Fruit fly (Drosophila melanogaster) whole organism, embryonic: ENCODE measurements around the gene dmrt93B.

Source experiments
- Adf1 ChIP-seq: fragments of 200-800 bp; sonication (Bioruptor generic); IDR thresholded peaks from 2 replicates; pipeline ENCODE4 v1.3.6; 2022; ENCODE audit warnings: missing biosample characterization, missing genetic modification characterization
- CG12104 ChIP-seq: fragments of 200-800 bp; sonication (Bioruptor generic); optimal IDR thresholded peaks from 3 replicates; lab custom pipeline; 2016; ENCODE audit warnings: missing biosample characterization, missing genetic modification characterization
- CG12744 ChIP-seq: fragments of 200-800 bp; sonication (Bioruptor generic); optimal IDR thresholded peaks from 2 replicates; lab custom pipeline; 2016; ENCODE audit warnings: missing biosample characterization, missing genetic modification characterization
- CG14014 ChIP-seq: fragments of 200-800 bp; sonication (Bioruptor generic); IDR thresholded peaks from 2 replicates; pipeline ENCODE4 v1.3.6; 2022; ENCODE audit warnings: missing biosample characterization, missing genetic modification characterization
- CG15011 ChIP-seq: fragments of 200-800 bp; sonication (Bioruptor generic); optimal IDR thresholded peaks from 3 replicates; lab custom pipeline; 2018; ENCODE audit warnings: missing biosample characterization, mild to moderate bottlenecking, missing genetic modification characterization
- CG1529 ChIP-seq: fragments of 200-800 bp; sonication (Bioruptor generic); optimal IDR thresholded peaks from 3 replicates; lab custom pipeline; 2018; ENCODE audit warnings: missing biosample characterization, missing genetic modification characterization
- CG15696 ChIP-seq: fragments of 200-800 bp; sonication (Bioruptor generic); optimal IDR thresholded peaks from 2 replicates; lab custom pipeline; 2019; ENCODE audit warnings: missing biosample characterization, mild to moderate bottlenecking, missing genetic modification characterization, moderate library complexity
- CG1603 ChIP-seq: fragments of 200-800 bp; sonication (Bioruptor generic); optimal IDR thresholded peaks from 2 replicates; lab custom pipeline; 2019; ENCODE audit warnings: missing biosample characterization, mild to moderate bottlenecking, missing genetic modification characterization, moderate library complexity
- CG17802 ChIP-seq: fragments of 200-800 bp; sonication (Bioruptor generic); optimal IDR thresholded peaks from 2 replicates; lab custom pipeline; 2018; ENCODE audit warnings: missing biosample characterization, mild to moderate bottlenecking, missing genetic modification characterization, moderate library complexity
- CG17829 ChIP-seq: fragments of 200-800 bp; optimal IDR thresholded peaks from 2 replicates; lab custom pipeline; 2019; ENCODE audit warnings: missing biosample characterization, mild to moderate bottlenecking, missing genetic modification characterization, moderate library complexity
- CG31388 ChIP-seq: fragments of 200-800 bp; sonication (Bioruptor generic); optimal IDR thresholded peaks from 2 replicates; lab custom pipeline; 2016; ENCODE audit warnings: missing biosample characterization, missing genetic modification characterization
- CG3847 ChIP-seq: fragments of 200-800 bp; sonication (Bioruptor generic); IDR thresholded peaks from 2 replicates; pipeline ENCODE4 v1.3.6; 2022; ENCODE audit warnings: missing biosample characterization, missing genetic modification characterization
- CG4328 ChIP-seq: fragments of 200-800 bp; sonication (Bioruptor generic); optimal IDR thresholded peaks from 3 replicates; lab custom pipeline; 2017; ENCODE audit warnings: missing biosample characterization, missing genetic modification reagents, missing genetic modification characterization
- CG6854 ChIP-seq: fragments of 200-800 bp; sonication (Bioruptor generic); optimal IDR thresholded peaks from 3 replicates; lab custom pipeline; 2017; ENCODE audit warnings: missing biosample characterization, mild to moderate bottlenecking, missing genetic modification characterization
- CG7556 ChIP-seq: fragments of 200-800 bp; sonication (Bioruptor generic); optimal IDR thresholded peaks from 2 replicates; lab custom pipeline; 2017; ENCODE audit warnings: missing biosample characterization, mild to moderate bottlenecking, missing genetic modification characterization
- CG8359 ChIP-seq: fragments of 200-800 bp; sonication (Bioruptor generic); optimal IDR thresholded peaks from 2 replicates; lab custom pipeline; 2017; ENCODE audit warnings: missing biosample characterization, mild to moderate bottlenecking, missing genetic modification characterization, borderline replicate concordance
- CG8478 ChIP-seq: fragments of >200 bp; optimal IDR thresholded peaks from 2 replicates; lab custom pipeline; 2018
- CHES-1-like ChIP-seq: fragments of 200-800 bp; sonication (Bioruptor generic); optimal IDR thresholded peaks from 2 replicates; lab custom pipeline; 2016; ENCODE audit warnings: missing biosample characterization, missing genetic modification characterization
- CkIIα-i1 ChIP-seq: fragments of 200-800 bp; sonication (Bioruptor generic); IDR thresholded peaks from 2 replicates; pipeline ENCODE4 v1.3.6; 2022; ENCODE audit warnings: missing biosample characterization, missing genetic modification characterization
- Dbx ChIP-seq: fragments of 200-800 bp; sonication (Bioruptor generic); IDR thresholded peaks from 3 replicates; pipeline ENCODE4 v1.3.6; 2022; ENCODE audit warnings: missing biosample characterization, missing genetic modification characterization
- Dip3 ChIP-seq: fragments of 200-800 bp; sonication (Bioruptor generic); optimal IDR thresholded peaks from 3 replicates; lab custom pipeline; 2016; ENCODE audit warnings: missing biosample characterization, missing genetic modification characterization
- Doc3 ChIP-seq: fragments of 200-800 bp; sonication (Bioruptor generic); IDR thresholded peaks from 3 replicates; pipeline ENCODE4 v1.3.6; 2022; ENCODE audit warnings: missing biosample characterization, missing genetic modification characterization; ENCODE audit not compliant: partially characterized antibody
- Lpt ChIP-seq: fragments of >200 bp; optimal IDR thresholded peaks from 2 replicates; lab custom pipeline; 2018; ENCODE audit warnings: missing biosample characterization, missing genetic modification characterization
- Mad ChIP-seq: fragments of 200-800 bp; sonication (Bioruptor generic); optimal IDR thresholded peaks from 2 replicates; lab custom pipeline; 2016; ENCODE audit warnings: missing biosample characterization, missing genetic modification characterization
- Opbp ChIP-seq: fragments of 200-800 bp; sonication (Bioruptor generic); IDR thresholded peaks from 3 replicates; pipeline ENCODE4 v1.3.6; 2022; ENCODE audit warnings: missing biosample characterization, missing genetic modification characterization; ENCODE audit not compliant: partially characterized antibody
- Ravus ChIP-seq: fragments of 200-800 bp; sonication (Bioruptor generic); IDR thresholded peaks from 2 replicates; pipeline ENCODE4 v1.3.6; 2022; ENCODE audit warnings: missing biosample characterization, missing genetic modification characterization
- Sox102F ChIP-seq: fragments of 200-800 bp; sonication (Bioruptor generic); optimal IDR thresholded peaks from 2 replicates; lab custom pipeline; 2018; ENCODE audit warnings: missing biosample characterization, mild to moderate bottlenecking, missing genetic modification characterization, moderate library complexity
- ac ChIP-seq: fragments of 200-800 bp; sonication (Bioruptor generic); optimal IDR thresholded peaks from 3 replicates; lab custom pipeline; 2017; ENCODE audit warnings: missing biosample characterization, mild to moderate bottlenecking, missing genetic modification characterization
- amos ChIP-seq: fragments of 200-800 bp; sonication (Bioruptor generic); IDR thresholded peaks from 2 replicates; pipeline ENCODE4 v1.3.6; 2022; ENCODE audit warnings: missing biosample characterization, missing genetic modification characterization; ENCODE audit not compliant: partially characterized antibody
- aop ChIP-seq: fragments of 200-800 bp; sonication (Bioruptor generic); IDR thresholded peaks from 2 replicates; pipeline ENCODE4 v1.3.6; 2022; ENCODE audit warnings: missing biosample characterization, missing genetic modification characterization
- ap ChIP-seq: fragments of 200-800 bp; sonication (Bioruptor generic); IDR thresholded peaks from 2 replicates; pipeline ENCODE4 v1.3.6; 2022; ENCODE audit warnings: missing biosample characterization, missing genetic modification characterization
- br ChIP-seq: fragments of >200 bp; optimal IDR thresholded peaks from 2 replicates; lab custom pipeline; 2017
- cg ChIP-seq: fragments of 200-800 bp; sonication (Bioruptor generic); optimal IDR thresholded peaks from 3 replicates; lab custom pipeline; 2019; ENCODE audit warnings: missing biosample characterization, mild to moderate bottlenecking, missing genetic modification characterization, moderate library complexity
- danr ChIP-seq: fragments of 200-800 bp; sonication (Bioruptor generic); IDR thresholded peaks from 2 replicates; pipeline ENCODE4 v1.3.6; 2022; ENCODE audit warnings: missing biosample characterization, missing genetic modification characterization
- esg ChIP-seq: fragments of 200-800 bp; sonication (Bioruptor generic); conservative IDR thresholded peaks from 2 replicates; pipeline ENCODE4 v1.3.6; 2022; ENCODE audit warnings: missing biosample characterization, missing genetic modification characterization
- exex ChIP-seq: fragments of 200-800 bp; sonication (Bioruptor generic); optimal IDR thresholded peaks from 4 replicates; lab custom pipeline; 2018; ENCODE audit warnings: missing biosample characterization, mild to moderate bottlenecking, missing genetic modification characterization, moderate library complexity
- gro ChIP-seq: fragments of 200-800 bp; sonication (Bioruptor generic); optimal IDR thresholded peaks from 2 replicates; lab custom pipeline; 2016; ENCODE audit warnings: missing biosample characterization, missing genetic modification characterization
- gsb-n ChIP-seq: fragments of 200-800 bp; sonication (Bioruptor generic); optimal IDR thresholded peaks from 3 replicates; lab custom pipeline; 2018; ENCODE audit warnings: missing biosample characterization, mild to moderate bottlenecking, missing genetic modification characterization
- her ChIP-seq: fragments of 200-800 bp; sonication (Bioruptor generic); optimal IDR thresholded peaks from 2 replicates; lab custom pipeline; 2016; ENCODE audit warnings: missing biosample characterization, missing genetic modification characterization
- hth ChIP-seq: fragments of >200 bp; optimal IDR thresholded peaks from 2 replicates; lab custom pipeline; 2017; ENCODE audit warnings: inconsistent platforms
- knrl ChIP-seq: fragments of 200-800 bp; sonication (Bioruptor generic); IDR thresholded peaks from 3 replicates; pipeline ENCODE4 v1.3.6; 2022; ENCODE audit warnings: missing biosample characterization, missing genetic modification characterization; ENCODE audit not compliant: partially characterized antibody
- lmd ChIP-seq: fragments of 200-800 bp; sonication (Bioruptor generic); IDR thresholded peaks from 2 replicates; pipeline ENCODE4 v1.3.6; 2022; ENCODE audit warnings: missing biosample characterization, missing genetic modification characterization
- mld ChIP-seq: fragments of 200-800 bp; sonication (Bioruptor generic); IDR thresholded peaks from 3 replicates; pipeline ENCODE4 v1.3.6; 2022; ENCODE audit warnings: missing biosample characterization, missing genetic modification characterization; ENCODE audit not compliant: partially characterized antibody
- pum ChIP-seq: fragments of 200-800 bp; sonication (Bioruptor generic); optimal IDR thresholded peaks from 2 replicates; lab custom pipeline; 2016; ENCODE audit warnings: missing biosample characterization, missing genetic modification characterization
- ranshi ChIP-seq: fragments of 200-800 bp; sonication (Bioruptor generic); IDR thresholded peaks from 2 replicates; pipeline ENCODE4 v1.3.6; 2022; ENCODE audit warnings: missing biosample characterization, missing genetic modification characterization
- row ChIP-seq: fragments of 200-800 bp; sonication (Bioruptor generic); IDR thresholded peaks from 3 replicates; pipeline ENCODE4 v1.3.6; 2022; ENCODE audit warnings: missing biosample characterization, missing genetic modification characterization
- run ChIP-seq: fragments of 200-800 bp; sonication (Bioruptor generic); optimal IDR thresholded peaks from 3 replicates; lab custom pipeline; 2018; ENCODE audit warnings: missing biosample characterization, mild to moderate bottlenecking, missing genetic modification characterization
- sim ChIP-seq: fragments of 200-800 bp; sonication (Bioruptor generic); IDR thresholded peaks from 2 replicates; pipeline ENCODE4 v1.3.6; 2022; ENCODE audit warnings: missing biosample characterization, missing genetic modification characterization
- slbo ChIP-seq: fragments of 200-800 bp; sonication (Bioruptor generic); IDR thresholded peaks from 2 replicates; pipeline ENCODE4 v1.3.6; 2022; ENCODE audit warnings: missing biosample characterization, missing genetic modification characterization
- trem ChIP-seq: fragments of 200-800 bp; optimal IDR thresholded peaks from 3 replicates; lab custom pipeline; 2019; ENCODE audit warnings: missing biosample characterization, mild to moderate bottlenecking, missing genetic modification characterization, moderate library complexity
- zf30C ChIP-seq: fragments of 200-800 bp; sonication (Bioruptor generic); optimal IDR thresholded peaks from 3 replicates; lab custom pipeline; 2018; ENCODE audit warnings: missing biosample characterization, mild to moderate bottlenecking, missing genetic modification characterization

Gene dmrt93B

DNA sequence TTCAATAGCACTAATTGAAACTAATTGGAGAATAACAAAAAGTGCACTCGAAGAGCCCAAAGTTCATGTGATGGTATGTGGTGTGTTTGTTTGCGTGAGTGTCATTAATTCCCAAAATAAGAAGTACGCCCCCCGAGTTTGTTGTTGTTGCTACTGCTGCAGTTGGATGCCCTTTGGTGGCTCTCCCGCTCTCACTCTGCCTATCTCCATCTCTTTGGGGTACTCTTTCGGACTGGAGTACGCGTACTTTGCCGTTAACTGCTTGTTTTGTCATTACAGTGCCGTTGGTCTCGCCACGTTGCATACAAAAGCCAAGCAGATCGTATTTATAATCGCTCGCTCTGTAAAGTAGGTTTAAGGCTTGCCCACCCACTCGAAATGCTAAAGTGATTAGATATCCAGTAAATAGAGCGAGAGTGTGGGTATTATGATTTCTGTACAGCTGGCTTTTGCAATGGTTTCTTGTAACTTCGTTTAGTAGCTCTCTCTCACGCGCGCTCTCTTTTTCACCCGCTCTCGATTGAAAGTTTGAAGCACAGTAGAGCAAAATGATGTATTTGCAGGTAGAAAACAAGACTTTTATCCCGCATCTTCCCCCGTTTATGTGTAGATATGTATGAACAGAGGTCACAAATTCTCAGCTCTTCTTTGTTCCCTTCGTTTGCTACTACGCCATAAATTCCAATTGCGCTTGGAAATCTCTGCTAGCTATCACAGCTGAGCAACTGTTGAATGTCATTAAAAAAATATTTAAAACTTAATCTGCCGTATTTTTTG, 38.3 kb downstream of the dmrt93B start (continued):
- TF ChIP-seq aop: no peak
- TF ChIP-seq sim (GFP tag; lab: Robert Waterston, UW): no peak
- TF ChIP-seq ap (GFP tag; lab: Robert Waterston, UW): 0 out of 2 replicates have a peak, but pooled peaks have one; percentile 22
- TF ChIP-seq knrl (GFP tag; lab: Robert Waterston, UW): no peak
- TF ChIP-seq gsb-n (tag; lab: Kevin White, UChicago): no peak
- no peak for TF ChIP-seq Mad (GFP tag; lab: Kevin White, UChicago)
- no peak for TF ChIP-seq amos (GFP tag; lab: Robert Waterston, UW)
- TF ChIP-seq CG1529: peak; percentile 32
- TF ChIP-seq CG6854 (GFP tag; lab: Kevin White, UChicago): no peak
- TF ChIP-seq Lpt: no peak
- no peak for TF ChIP-seq CG12744 (GFP tag; lab: Kevin White, UChicago)
- peak; percentile 49 for TF ChIP-seq Sox102F (GFP tag; lab: Kevin White, UChicago)
- no peak; the same call in 1 of the 2 replicates for TF ChIP-seq CG3847 (GFP tag; lab: Robert Waterston, UW)
- TF ChIP-seq CG4328 (GFP tag; lab: Kevin White, UChicago): peak; percentile 2
- TF ChIP-seq Doc3 (GFP tag; lab: Robert Waterston, UW): no peak; the same call in 2 of the 3 replicates
- TF ChIP-seq slbo: 0 out of 2 replicates have a peak, but pooled peaks have one; percentile 18
- TF ChIP-seq CG1603 (tag; lab: Kevin White, UChicago): no peak
- peak; percentile 39 for TF ChIP-seq run (tag; lab: Kevin White, UChicago)
- TF ChIP-seq CkIIα-i1 (GFP tag; lab: Robert Waterston, UW): no peak
- TF ChIP-seq CG17829 (tag; lab: Kevin White, UChicago): peak; percentile 19
- no peak for TF ChIP-seq CG15011
- peak; percentile 17 for TF ChIP-seq Dip3
- TF ChIP-seq danr (GFP tag; lab: Robert Waterston, UW): no peak
- TF ChIP-seq ranshi (GFP tag; lab: Robert Waterston, UW): no peak
- peak; percentile 33 for TF ChIP-seq CG12104 (GFP tag; lab: Kevin White, UChicago)
- TF ChIP-seq her (GFP tag; lab: Kevin White, UChicago): no peak
- TF ChIP-seq lmd (GFP tag; lab: Robert Waterston, UW): peak; percentile 26; the same call in 1 of the 2 replicates
- no peak for TF ChIP-seq CG8478 (lab: Kevin White, UChicago)
- TF ChIP-seq ac (GFP tag; lab: Kevin White, UChicago): no peak
- no peak for TF ChIP-seq Adf1
- no peak for TF ChIP-seq pum (GFP tag; lab: Kevin White, UChicago)
- TF ChIP-seq hth: no peak
- TF ChIP-seq zf30C (GFP tag; lab: Kevin White, UChicago): no peak
- TF ChIP-seq CG8359 (GFP tag; lab: Kevin White, UChicago): no peak
- no peak for TF ChIP-seq trem (tag; lab: Kevin White, UChicago)
- no peak for TF ChIP-seq cg (GFP tag; lab: Kevin White, UChicago)
- TF ChIP-seq br (lab: Kevin White, UChicago): no peak
- no peak for TF ChIP-seq CG15696
- TF ChIP-seq CG7556 (GFP tag; lab: Kevin White, UChicago): no peak
- no peak for TF ChIP-seq CHES-1-like
- no peak for TF ChIP-seq Dbx (GFP tag; lab: Robert Waterston, UW)
- TF ChIP-seq row: peak; percentile 65
- no peak for TF ChIP-seq Ravus (GFP tag; lab: Robert Waterston, UW)
- peak; percentile 35 for TF ChIP-seq exex
- no peak for TF ChIP-seq CG17802 (tag; lab: Kevin White, UChicago)
- no peak for TF ChIP-seq CG31388 (GFP tag; lab: Kevin White, UChicago)
- TF ChIP-seq esg (GFP tag; lab: Robert Waterston, UW): 0 out of 2 replicates have a peak, but pooled peaks have one; percentile 5
- TF ChIP-seq CG14014 (GFP tag; lab: Robert Waterston, UW): no peak
- no peak for TF ChIP-seq mld (GFP tag; lab: Robert Waterston, UW)
- TF ChIP-seq Opbp (GFP tag; lab: Robert Waterston, UW): no peak
- TF ChIP-seq gro (GFP tag; lab: Kevin White, UChicago): no peak
